ENCODE assay signal across 3 worm cellular contexts in the genomic region with DNA sequence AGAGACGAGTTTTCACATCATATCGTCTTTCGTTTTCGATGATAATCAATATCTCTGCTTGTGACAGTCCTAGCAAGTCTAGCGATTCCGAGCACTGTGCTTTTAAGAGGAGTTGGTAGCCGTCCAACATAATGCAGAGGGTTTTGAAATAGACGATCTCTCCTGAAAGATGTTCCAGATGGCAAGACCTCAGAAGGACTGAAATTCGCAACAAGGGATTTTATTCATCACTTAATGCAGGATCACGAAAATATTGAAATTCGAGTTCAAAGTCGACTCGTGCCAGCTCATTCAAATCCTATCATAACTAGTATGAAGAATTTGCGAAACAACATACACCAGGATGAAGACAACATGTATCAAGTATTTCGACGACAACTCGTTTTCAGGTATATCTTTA.
TF ChIP-seq lines count a peak whose summit lies in the region.

A gene (minus strand): TSS at position 130 of the 400 bp plus-strand sequence.

TF ChIP-seq in whole organism, L3 larva, 47 proteins besides CTCF, POLR2A, EP300 and RAD21 (continued from another document):
- TF ChIP-seq ceh-16 (tag; optimal IDR thresholded peaks at IDR 0.05; lab: Kevin White, UChicago): no peak
- no peak for TF ChIP-seq tbx-2 (tag; optimal IDR thresholded peaks at IDR 0.05; lab: Kevin White, UChicago)
- peak; percentile 77 for TF ChIP-seq ama-1 (optimal IDR thresholded peaks at IDR 0.05; lab: Kevin White, UChicago)
- no peak for TF ChIP-seq ztf-11 (tag; optimal IDR thresholded peaks at IDR 0.05; lab: Kevin White, UChicago)
- TF ChIP-seq nhr-28 (tag; optimal IDR thresholded peaks at IDR 0.05; lab: Kevin White, UChicago): no peak
- TF ChIP-seq nhr-67 (tag; optimal IDR thresholded peaks at IDR 0.05; lab: Kevin White, UChicago): no peak
- TF ChIP-seq nhr-12 (tag; optimal IDR thresholded peaks at IDR 0.05; lab: Kevin White, UChicago): no peak
- TF ChIP-seq nhr-43 (tag; optimal IDR thresholded peaks at IDR 0.05; lab: Kevin White, UChicago; ENCODE audit: poor library complexity, severe bottlenecking): peak; percentile 31
- TF ChIP-seq hmg-11 (tag; optimal IDR thresholded peaks at IDR 0.05; lab: Kevin White, UChicago): no peak

TF ChIP-seq in whole organism, L4 larva, 104 proteins besides CTCF, POLR2A, EP300 and RAD21 (continued from another document and continues in another):
- 0 out of 2 replicates have a peak, but pooled peaks have one; percentile 36 for TF ChIP-seq zfp-3 (GFP tag; conservative IDR thresholded peaks at IDR 0.05; lab: Robert Waterston, UW)
- TF ChIP-seq R02D3.7 (tag; optimal IDR thresholded peaks at IDR 0.05; lab: Kevin White, UChicago): no peak
- no peak for TF ChIP-seq pqm-1 (tag; optimal IDR thresholded peaks at IDR 0.05; lab: Kevin White, UChicago)
- no peak for TF ChIP-seq F37D6.2 (tag; optimal IDR thresholded peaks at IDR 0.05; lab: Kevin White, UChicago)
- peak; percentile 39 for TF ChIP-seq mxl-3 (GFP tag; optimal IDR thresholded peaks at IDR 0.05; lab: Kevin White, UChicago)
- TF ChIP-seq daf-19 (GFP tag; conservative IDR thresholded peaks at IDR 0.05; lab: Robert Waterston, UW): peak; percentile 54; the same call in 1 of the 2 replicates
- TF ChIP-seq ZK337.2 (GFP tag; IDR thresholded peaks at IDR 0.05; lab: Robert Waterston, UW): 0 out of 2 replicates have a peak, but pooled peaks have one; percentile 23
- TF ChIP-seq egl-27 (tag; optimal IDR thresholded peaks at IDR 0.05; lab: Kevin White, UChicago): no peak
- no peak for TF ChIP-seq nhr-77 (tag; optimal IDR thresholded peaks at IDR 0.05; lab: Kevin White, UChicago)
- 0 out of 2 replicates have a peak, but pooled peaks have one; percentile 20 for TF ChIP-seq hmg-1.1 (GFP tag; IDR thresholded peaks at IDR 0.05; lab: Robert Waterston, UW)
- TF ChIP-seq dmd-8 (GFP tag; IDR thresholded peaks at IDR 0.05; lab: Robert Waterston, UW): peak; percentile 64; the same call in 1 of the 2 replicates
- no peak for TF ChIP-seq nhr-28 (tag; optimal IDR thresholded peaks at IDR 0.05; lab: Kevin White, UChicago)
- TF ChIP-seq mdt-29 (GFP tag; IDR thresholded peaks at IDR 0.05; lab: Robert Waterston, UW): no peak
- TF ChIP-seq F26F4.8 (GFP tag; conservative IDR thresholded peaks at IDR 0.05; lab: Robert Waterston, UW): no peak
- peak; percentile 44 for TF ChIP-seq duxl-1 (tag; optimal IDR thresholded peaks at IDR 0.05; lab: Kevin White, UChicago; ENCODE audit: poor library complexity)
- peak; percentile 74 for TF ChIP-seq pha-4 (GFP tag; IDR thresholded peaks at IDR 0.05; lab: Robert Waterston, UW)
- TF ChIP-seq pha-4 (tag; optimal IDR thresholded peaks at IDR 0.05; lab: Kevin White, UChicago): no peak
- TF ChIP-seq saeg-2 (GFP tag; IDR thresholded peaks at IDR 0.05; lab: Robert Waterston, UW): peak; percentile 47; the same call in 1 of the 2 replicates
- no peak for TF ChIP-seq nhr-111 (GFP tag; optimal IDR thresholded peaks at IDR 0.05; lab: Kevin White, UChicago)
- TF ChIP-seq ama-1 (optimal IDR thresholded peaks at IDR 0.05; lab: Kevin White, UChicago): peak; percentile 89
- TF ChIP-seq hlh-11 (tag; optimal IDR thresholded peaks at IDR 0.05; lab: Kevin White, UChicago): no peak
- TF ChIP-seq ceh-82 (tag; optimal IDR thresholded peaks at IDR 0.05; lab: Kevin White, UChicago): no peak
- TF ChIP-seq madf-9 (GFP tag; conservative IDR thresholded peaks at IDR 0.05; lab: Robert Waterston, UW): no peak
- TF ChIP-seq unc-62 (GFP tag; optimal IDR thresholded peaks at IDR 0.05 in 1 of 2; lab: Kevin White, UChicago): no peak
- no peak for TF ChIP-seq unc-62 (tag; optimal IDR thresholded peaks at IDR 0.05; lab: Kevin White, UChicago)
- TF ChIP-seq egl-43 (GFP tag; IDR thresholded peaks at IDR 0.05; lab: Robert Waterston, UW): peak; percentile 69
- no peak for TF ChIP-seq dve-1 (tag; optimal IDR thresholded peaks at IDR 0.05; lab: Kevin White, UChicago; ENCODE audit: insufficient read depth)
- TF ChIP-seq ztf-11 (tag; optimal IDR thresholded peaks at IDR 0.05; lab: Kevin White, UChicago): no peak
- no peak for TF ChIP-seq snpc-4 (tag; optimal IDR thresholded peaks at IDR 0.05; lab: Kevin White, UChicago)
- TF ChIP-seq nhr-76 (tag; optimal IDR thresholded peaks at IDR 0.05; lab: Kevin White, UChicago): no peak
- TF ChIP-seq nhr-6 (tag; optimal IDR thresholded peaks at IDR 0.05; lab: Kevin White, UChicago): no peak
- no peak for TF ChIP-seq nhr-237 (tag; optimal IDR thresholded peaks at IDR 0.05; lab: Kevin White, UChicago)
- TF ChIP-seq fkh-10 (GFP tag; optimal IDR thresholded peaks at IDR 0.05; lab: Kevin White, UChicago): no peak
- TF ChIP-seq nhr-48 (tag; optimal IDR thresholded peaks at IDR 0.05; lab: Kevin White, UChicago): no peak
- TF ChIP-seq lin-39 (tag; optimal IDR thresholded peaks at IDR 0.05; lab: Kevin White, UChicago): no peak
- TF ChIP-seq ctbp-1 (GFP tag; IDR thresholded peaks at IDR 0.05; lab: Robert Waterston, UW): peak; percentile 66
- no peak for TF ChIP-seq ceh-28 (tag; optimal IDR thresholded peaks at IDR 0.05; lab: Kevin White, UChicago)
- no peak for TF ChIP-seq ceh-20 (GFP tag; IDR thresholded peaks at IDR 0.05; lab: Robert Waterston, UW)
- no peak for TF ChIP-seq vab-7 (GFP tag; IDR thresholded peaks at IDR 0.05; lab: Robert Waterston, UW)
- peak; percentile 63 for TF ChIP-seq Y75B8A.6 (GFP tag; IDR thresholded peaks at IDR 0.05; lab: Robert Waterston, UW)
- TF ChIP-seq mxl-2 (GFP tag; conservative IDR thresholded peaks at IDR 0.05; lab: Robert Waterston, UW): 0 out of 2 replicates have a peak, but pooled peaks have one; percentile 41
- TF ChIP-seq unc-39 (tag; optimal IDR thresholded peaks at IDR 0.05; lab: Kevin White, UChicago): no peak
- no peak for TF ChIP-seq skn-1 (tag; optimal IDR thresholded peaks at IDR 0.05; lab: Kevin White, UChicago)
- TF ChIP-seq arid-1 (GFP tag; conservative IDR thresholded peaks at IDR 0.05; lab: Robert Waterston, UW): peak; percentile 76
- TF ChIP-seq php-3 (GFP tag; IDR thresholded peaks at IDR 0.05; lab: Robert Waterston, UW): no peak
- TF ChIP-seq nhr-25 (tag; optimal IDR thresholded peaks at IDR 0.05; lab: Kevin White, UChicago; ENCODE audit: borderline replicate concordance, insufficient read depth): no peak
- TF ChIP-seq nhr-11 (tag; optimal IDR thresholded peaks at IDR 0.05; lab: Kevin White, UChicago): no peak
- 0 out of 2 replicates have a peak, but pooled peaks have one; percentile 40 for TF ChIP-seq lin-1 (GFP tag; IDR thresholded peaks at IDR 0.05; lab: Robert Waterston, UW)
- TF ChIP-seq tag-97 (GFP tag; IDR thresholded peaks at IDR 0.05; lab: Robert Waterston, UW): no peak
- TF ChIP-seq mep-1 (tag; optimal IDR thresholded peaks at IDR 0.05; lab: Kevin White, UChicago): no peak
- TF ChIP-seq T20F7.1 (GFP tag; optimal IDR thresholded peaks at IDR 0.05; lab: Kevin White, UChicago): peak; percentile 51
- TF ChIP-seq daf-16 (GFP tag; optimal IDR thresholded peaks at IDR 0.05; lab: Kevin White, UChicago): peak in 1 of 2 experiments; percentile 11
- TF ChIP-seq daf-16 (tag; optimal IDR thresholded peaks at IDR 0.05; lab: Kevin White, UChicago): peak; percentile 28
- peak; percentile 28 for TF ChIP-seq mes-2 (tag; optimal IDR thresholded peaks at IDR 0.05; lab: Kevin White, UChicago; ENCODE audit: poor library complexity, severe bottlenecking)
- no peak for TF ChIP-seq lsy-2 (tag; optimal IDR thresholded peaks at IDR 0.05; lab: Kevin White, UChicago)
- no peak for TF ChIP-seq ZK546.5 (tag; optimal IDR thresholded peaks at IDR 0.05; lab: Kevin White, UChicago)
- no peak; the same call in 1 of the 2 replicates for TF ChIP-seq tra-1 (GFP tag; IDR thresholded peaks at IDR 0.05; lab: Robert Waterston, UW)
- TF ChIP-seq Y105C5A.15 (GFP tag; IDR thresholded peaks at IDR 0.05; lab: Robert Waterston, UW): peak; percentile 89

TF ChIP-seq in whole organism, young adult, 124 proteins besides CTCF, POLR2A, EP300 and RAD21 (continued from another document and continues in another):
- TF ChIP-seq sea-2 (GFP tag; IDR thresholded peaks at IDR 0.05; lab: Robert Waterston, UW) (no peak), mel-28 (tag; optimal IDR thresholded peaks at IDR 0.05; lab: Kevin White, UChicago; ENCODE audit: borderline replicate concordance) (no peak), Y95B8A.8 (GFP tag; IDR thresholded peaks at IDR 0.05; lab: Robert Waterston, UW) (peak; percentile 64; the same call in 1 of the 2 replicates), tbp1 (GFP tag; optimal IDR thresholded peaks at IDR 0.05; lab: Kevin White, UChicago) (peak; percentile 72), F33H1.4 (GFP tag; IDR thresholded peaks at IDR 0.05; lab: Robert Waterston, UW) (peak; percentile 59), T26A5.8 (tag; optimal IDR thresholded peaks at IDR 0.05; lab: Kevin White, UChicago) (peak; percentile 93), dox-1 (GFP tag; IDR thresholded peaks at IDR 0.05; lab: Robert Waterston, UW) (peak; percentile 70), cebp-2 (GFP tag; IDR thresholded peaks at IDR 0.05; lab: Robert Waterston, UW) (peak; percentile 70; the same call in 1 of the 2 replicates), ceh-27 (GFP tag; optimal IDR thresholded peaks at IDR 0.05; lab: Kevin White, UChicago) (no peak), cebp-1 (GFP tag; IDR thresholded peaks at IDR 0.05; lab: Robert Waterston, UW) (0 out of 2 replicates have a peak, but pooled peaks have one; percentile 19), cebp-1 (tag; optimal IDR thresholded peaks at IDR 0.05; lab: Kevin White, UChicago) (peak; percentile 76), fkh-3 (tag; optimal IDR thresholded peaks at IDR 0.05; lab: Kevin White, UChicago) (peak; percentile 77), mcd-1 (GFP tag; IDR thresholded peaks at IDR 0.05; lab: Robert Waterston, UW) (peak; percentile 54; the same call in 1 of the 2 replicates), ztf-28 (GFP tag; IDR thresholded peaks at IDR 0.05; lab: Robert Waterston, UW) (no peak), ceh-79 (tag; optimal IDR thresholded peaks at IDR 0.05; lab: Kevin White, UChicago) (peak; percentile 86), F52B5.7 (tag; optimal IDR thresholded peaks at IDR 0.05; lab: Kevin White, UChicago) (peak; percentile 93), zfh-2 (GFP tag; conservative IDR thresholded peaks at IDR 0.05; lab: Robert Waterston, UW) (no peak), ztf-6 (GFP tag; IDR thresholded peaks at IDR 0.05; lab: Robert Waterston, UW) (no peak), Y67H2A.10 (GFP tag; conservative IDR thresholded peaks at IDR 0.05; lab: Robert Waterston, UW) (no peak), unc-130 (GFP tag; optimal IDR thresholded peaks at IDR 0.05; lab: Kevin White, UChicago) (peak; percentile 89), C17E4.6 (GFP tag; IDR thresholded peaks at IDR 0.05; lab: Robert Waterston, UW) (peak; percentile 76), F55B11.4 (tag; optimal IDR thresholded peaks at IDR 0.05; lab: Kevin White, UChicago; ENCODE audit: borderline replicate concordance, insufficient read depth) (no peak), ceh-58 (GFP tag; IDR thresholded peaks at IDR 0.05; lab: Robert Waterston, UW) (peak; percentile 96; the same call in 1 of the 2 replicates), B0336.3 (GFP tag; IDR thresholded peaks at IDR 0.05; lab: Robert Waterston, UW) (peak; percentile 96), bed-2 (GFP tag; IDR thresholded peaks at IDR 0.05; lab: Robert Waterston, UW) (no peak), xnd-1 (tag; optimal IDR thresholded peaks at IDR 0.05; lab: Kevin White, UChicago) (peak; percentile 61), lin-35 (GFP tag; optimal IDR thresholded peaks at IDR 0.05; lab: Kevin White, UChicago) (peak in 1 of 3 experiments; percentile 67), chd-7 (tag; optimal IDR thresholded peaks at IDR 0.05; lab: Kevin White, UChicago) (peak; percentile 83), pha-4 (tag; optimal IDR thresholded peaks at IDR 0.05; lab: Kevin White, UChicago) (no peak), unc-62 (GFP tag; optimal IDR thresholded peaks at IDR 0.05; lab: Kevin White, UChicago) (no peak), tbx-9 (tag; optimal IDR thresholded peaks at IDR 0.05; lab: Kevin White, UChicago; ENCODE audit: borderline replicate concordance) (peak; percentile 91), F22D6.2 (tag; optimal IDR thresholded peaks at IDR 0.05; lab: Kevin White, UChicago) (no peak), ztf-22 (GFP tag; optimal IDR thresholded peaks at IDR 0.05; lab: Kevin White, UChicago) (peak; percentile 10), Y79H2A.3 (GFP tag; conservative IDR thresholded peaks at IDR 0.05; lab: Robert Waterston, UW) (peak; percentile 77), madf-6 (GFP tag; IDR thresholded peaks at IDR 0.05; lab: Robert Waterston, UW) (peak; percentile 86), K12H6.12 (tag; optimal IDR thresholded peaks at IDR 0.05; lab: Kevin White, UChicago) (peak; percentile 46), ekl-4 (GFP tag; IDR thresholded peaks at IDR 0.05; lab: Robert Waterston, UW) (peak; percentile 92), B0019.2 (GFP tag; conservative IDR thresholded peaks at IDR 0.05; lab: Robert Waterston, UW) (no peak), nfya-2 (GFP tag; IDR thresholded peaks at IDR 0.05; lab: Robert Waterston, UW) (peak; percentile 93), efl-1 (GFP tag; optimal IDR thresholded peaks at IDR 0.05; lab: Kevin White, UChicago) (no peak), ztf-26 (tag; optimal IDR thresholded peaks at IDR 0.05; lab: Kevin White, UChicago) (no peak), Y53F4B.3 (GFP tag; IDR thresholded peaks at IDR 0.05; lab: Robert Waterston, UW) (no peak), K11D2.4 (GFP tag; IDR thresholded peaks at IDR 0.05; lab: Robert Waterston, UW) (0 out of 2 replicates have a peak, but pooled peaks have one; percentile 22), zim-3 (tag; optimal IDR thresholded peaks at IDR 0.05; lab: Kevin White, UChicago) (peak; percentile 64), let-607 (tag; optimal IDR thresholded peaks at IDR 0.05; lab: Kevin White, UChicago) (peak in 1 of 2 experiments; percentile 47), F23B12.7 (tag; optimal IDR thresholded peaks at IDR 0.05; lab: Kevin White, UChicago; ENCODE audit: insufficient read depth) (no peak), snpc-3.4 (tag; optimal IDR thresholded peaks at IDR 0.05; lab: Kevin White, UChicago) (peak; percentile 2), bed-1 (GFP tag; IDR thresholded peaks at IDR 0.05; lab: Robert Waterston, UW) (peak; percentile 92), nfya-1 (tag; optimal IDR thresholded peaks at IDR 0.05; lab: Kevin White, UChicago; ENCODE audit: borderline replicate concordance, insufficient read depth) (no peak), nfyb-1 (GFP tag; IDR thresholded peaks at IDR 0.05; lab: Robert Waterston, UW) (peak; percentile 82), madf-8 (GFP tag; conservative IDR thresholded peaks at IDR 0.05; lab: Robert Waterston, UW) (no peak; the same call in 1 of the 2 replicates), egrh-3 (GFP tag; IDR thresholded peaks at IDR 0.05; lab: Robert Waterston, UW) (no peak), ets-4 (GFP tag; optimal IDR thresholded peaks at IDR 0.05; lab: Kevin White, UChicago) (peak; percentile 69), rcor-1 (GFP tag; IDR thresholded peaks at IDR 0.05; lab: Robert Waterston, UW) (peak; percentile 60), Y53G8AR.9 (GFP tag; conservative IDR thresholded peaks at IDR 0.05; lab: Robert Waterston, UW) (peak; percentile 89), lin-40 (tag; optimal IDR thresholded peaks at IDR 0.05; lab: Kevin White, UChicago) (no peak), nhr-27 (tag; optimal IDR thresholded peaks at IDR 0.05; lab: Kevin White, UChicago) (peak; percentile 85), lag-1 (GFP tag; IDR thresholded peaks at IDR 0.05; lab: Robert Waterston, UW) (no peak), die-1 (tag; optimal IDR thresholded peaks at IDR 0.05; lab: Kevin White, UChicago) (peak; percentile 78), F37B4.10 (GFP tag; IDR thresholded peaks at IDR 0.05; lab: Robert Waterston, UW) (0 out of 2 replicates have a peak, but pooled peaks have one; percentile 88), hsf-1 (GFP tag; IDR thresholded peaks at IDR 0.05; lab: Robert Waterston, UW) (peak; percentile 91), egl-18 (GFP tag; IDR thresholded peaks at IDR 0.05; lab: Robert Waterston, UW) (peak; percentile 51; the same call in 1 of the 2 replicates), atf-7 (tag; optimal IDR thresholded peaks at IDR 0.05; lab: Kevin White, UChicago) (peak; percentile 87), F49E8.2 (tag; optimal IDR thresholded peaks at IDR 0.05; lab: Kevin White, UChicago; ENCODE audit: insufficient read depth) (peak; percentile 95), akir-1 (GFP tag; optimal IDR thresholded peaks at IDR 0.05; lab: Kevin White, UChicago) (no peak)
